Fruit fly (Drosophila melanogaster): ENCODE measurements around the gene CG34404.
A peak's percentile ranks its signal among the peaks of the same experiment; 100 is the strongest.

Gene CG34404

DNA sequence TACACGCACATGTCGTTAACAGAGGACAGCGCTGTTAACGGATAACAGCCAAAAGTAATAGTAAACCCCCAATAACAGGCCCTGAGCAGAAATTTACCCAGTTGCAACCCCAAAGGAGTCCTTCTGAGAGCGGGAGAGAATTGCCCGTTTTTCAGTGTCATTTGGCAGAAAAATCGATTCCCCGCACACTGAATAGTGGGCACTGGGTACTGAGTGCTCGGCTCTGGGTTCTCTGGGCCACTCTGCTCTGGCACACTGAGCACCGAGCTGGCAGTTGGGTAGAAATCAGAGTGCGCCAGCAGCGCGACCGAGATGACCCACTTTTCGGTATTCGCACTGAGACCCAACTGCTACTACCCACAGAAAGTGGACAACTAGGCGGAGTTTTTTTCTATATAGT lies 6.9 kb upstream of the CG34404 start, which contains the start of gene Rbp:
TSS of gene Rbp (plus strand) at position 239 of the 400 bp plus-strand sequence.
- TF ChIP-seq D1 (tag; optimal IDR thresholded peaks at IDR 0.05) = no peak
- TF ChIP-seq Snoo (tag; optimal IDR thresholded peaks at IDR 0.05) = no peak
- TF ChIP-seq CG14655 (GFP tag; optimal IDR thresholded peaks at IDR 0.05) = no peak
- no peak for TF ChIP-seq CG32121 (GFP tag; IDR thresholded peaks at IDR 0.05)
- TF ChIP-seq CG15710 (tag; optimal IDR thresholded peaks at IDR 0.05) = no peak
- no peak for TF ChIP-seq CG10348 (GFP tag; IDR thresholded peaks at IDR 0.05)
- no peak for TF ChIP-seq CG17806 (tag; optimal IDR thresholded peaks at IDR 0.05)
- TF ChIP-seq CG8159 (tag; optimal IDR thresholded peaks at IDR 0.05) = no peak

DNA sequence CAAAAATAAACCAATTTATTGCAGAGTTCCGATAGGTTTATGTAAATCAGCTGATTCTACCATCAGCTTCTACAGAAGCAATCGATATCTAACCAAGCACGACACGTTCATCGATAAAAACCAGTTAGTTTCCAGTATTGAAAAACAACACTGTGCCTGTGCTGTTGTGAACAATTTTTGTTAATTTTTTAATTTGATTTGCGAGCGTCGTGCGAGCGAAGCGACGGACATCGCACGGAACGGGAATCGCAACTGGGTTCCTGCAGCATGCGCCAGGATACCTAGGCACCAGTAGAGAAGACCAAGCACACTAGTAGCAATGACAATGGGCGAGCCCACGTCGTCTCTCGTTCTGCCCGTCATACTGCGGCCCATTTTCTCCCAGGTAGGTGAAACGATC lies 4.4 kb upstream of the CG34404 start, which contains the start of the genes Ccm3 and CG6136:
TSS of gene Ccm3 (plus strand) at position 125 of the 400 bp plus-strand sequence.
TSS of gene CG6136 (minus strand) at position 380 of the 400 bp plus-strand sequence.
- TF ChIP-seq Snoo (tag; optimal IDR thresholded peaks at IDR 0.05) (peak; percentile 10), CG32121 (GFP tag; IDR thresholded peaks at IDR 0.05) (0 out of 2 replicates have a peak, but pooled peaks have one; percentile 25), CG15710 (tag; optimal IDR thresholded peaks at IDR 0.05) (peak; percentile 13), gl (tag; optimal IDR thresholded peaks at IDR 0.05) (no peak), Ets98B (GFP tag; IDR thresholded peaks at IDR 0.05) (0 out of 2 replicates have a peak, but pooled peaks have one; percentile 10), CG4496 (GFP tag; IDR thresholded peaks at IDR 0.05) (peak; percentile 45; the same call in 1 of the 3 replicates)

DNA sequence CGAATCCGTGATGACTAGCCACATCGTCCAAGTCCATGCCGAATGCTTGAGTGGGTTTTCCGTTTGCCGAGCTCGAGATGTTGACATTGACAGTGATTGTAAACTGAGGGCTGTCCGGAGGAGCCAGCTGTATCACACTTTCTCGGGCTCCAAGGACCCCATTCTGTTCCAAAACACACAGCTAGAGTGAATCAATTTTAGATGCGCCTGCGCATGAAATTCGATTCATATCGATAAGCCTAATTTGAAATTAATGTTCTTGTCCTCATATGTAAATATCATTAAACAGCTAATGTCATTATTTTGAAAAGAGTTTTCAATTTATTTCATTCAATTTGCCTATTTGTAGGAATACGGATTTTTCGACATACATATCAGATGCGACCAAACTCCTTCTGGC lies 2.3 kb upstream of the CG34404 start, which contains the start of gene CG14868:
TSS of gene CG14868 (minus strand) at position 204 of the 400 bp plus-strand sequence.
- TF ChIP-seq Pif1B (GFP tag; optimal IDR thresholded peaks at IDR 0.05) (no peak), CG4496 (GFP tag; IDR thresholded peaks at IDR 0.05) (no peak), CG8159 (tag; optimal IDR thresholded peaks at IDR 0.05) (no peak), CG8301 (tag; optimal IDR thresholded peaks at IDR 0.05) (no peak), CG10348 (GFP tag; IDR thresholded peaks at IDR 0.05) (no peak), CG14655 (GFP tag; optimal IDR thresholded peaks at IDR 0.05) (no peak), rn (GFP tag; IDR thresholded peaks at IDR 0.05) (no peak), Ets98B (GFP tag; IDR thresholded peaks at IDR 0.05) (no peak), Pif1A (GFP tag; optimal IDR thresholded peaks at IDR 0.05) (no peak), CG13204 (GFP tag; optimal IDR thresholded peaks at IDR 0.05) (no peak)

DNA sequence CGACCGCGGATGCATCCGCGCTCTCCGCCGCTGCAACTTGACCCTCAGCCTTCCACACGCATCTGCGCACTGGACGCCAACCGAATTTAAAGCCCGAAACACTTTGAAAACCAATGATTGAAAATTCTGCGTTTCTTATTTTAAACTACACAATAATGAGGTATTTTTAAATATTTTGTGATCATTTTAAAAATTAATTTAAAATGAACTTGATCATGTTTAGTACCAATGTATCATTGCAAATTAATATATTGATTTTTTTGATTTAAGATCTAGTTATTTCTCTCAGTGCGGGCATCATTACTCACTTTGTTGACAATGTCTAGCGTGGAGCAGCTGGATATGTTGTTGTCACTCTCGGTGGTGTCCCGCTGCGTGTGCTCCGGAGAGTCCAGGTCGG lies 626 bp downstream of the CG34404 start:
- TF ChIP-seq CG4496 (GFP tag; IDR thresholded peaks at IDR 0.05) (peak; percentile 76; the same call in 2 of the 3 replicates), Ets98B (GFP tag; IDR thresholded peaks at IDR 0.05) (peak; percentile 41), CG9948 (tag; optimal IDR thresholded peaks at IDR 0.05) (peak; percentile 43), CG34367 (tag; optimal IDR thresholded peaks at IDR 0.05) (no peak), CG13204 (GFP tag; optimal IDR thresholded peaks at IDR 0.05) (no peak), CG15710 (tag; optimal IDR thresholded peaks at IDR 0.05) (peak; percentile 32), CG32121 (GFP tag; IDR thresholded peaks at IDR 0.05) (peak; percentile 62; the same call in 1 of the 2 replicates), CG8159 (tag; optimal IDR thresholded peaks at IDR 0.05) (no peak), CG14655 (GFP tag; optimal IDR thresholded peaks at IDR 0.05) (no peak), gl (tag; optimal IDR thresholded peaks at IDR 0.05) (no peak), CG12605 (GFP tag; IDR thresholded peaks at IDR 0.05) (peak; percentile 46; the same call in 1 of the 2 replicates), Snoo (tag; optimal IDR thresholded peaks at IDR 0.05) (peak; percentile 19), D1 (tag; optimal IDR thresholded peaks at IDR 0.05) (no peak), CG17806 (tag; optimal IDR thresholded peaks at IDR 0.05) (peak; percentile 55), CG10348 (GFP tag; IDR thresholded peaks at IDR 0.05) (no peak)

DNA sequence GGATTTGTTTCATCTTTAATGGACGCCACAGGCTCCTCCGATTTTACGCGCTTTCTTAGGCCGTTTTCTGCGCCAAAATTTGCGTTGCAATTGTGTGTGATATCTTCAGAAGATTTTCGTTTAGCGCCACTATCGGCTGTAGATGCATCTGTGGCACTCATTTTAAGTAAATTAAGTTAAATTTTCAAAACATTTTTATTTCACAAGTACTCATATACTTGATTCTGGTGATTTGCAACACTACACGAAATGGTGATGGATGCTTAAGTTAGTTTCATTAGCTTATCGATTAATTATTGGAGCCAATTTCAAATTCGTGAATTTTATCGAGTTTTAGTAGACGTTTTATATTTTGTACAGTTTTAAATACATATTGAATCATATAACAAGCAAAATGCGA lies 3.9 kb downstream of the CG34404 start, which contains the start of gene CG6171:
TSS of gene CG6171 (minus strand) at position 250 of the 400 bp plus-strand sequence.
- TF ChIP-seq Pif1A (GFP tag; optimal IDR thresholded peaks at IDR 0.05) = no peak
- TF ChIP-seq CG32121 (GFP tag; IDR thresholded peaks at IDR 0.05) = no peak
- no peak for TF ChIP-seq CG13204 (GFP tag; optimal IDR thresholded peaks at IDR 0.05)
- no peak for TF ChIP-seq CG17806 (tag; optimal IDR thresholded peaks at IDR 0.05)
- TF ChIP-seq Pif1B (GFP tag; optimal IDR thresholded peaks at IDR 0.05) = no peak
- TF ChIP-seq gl (tag; optimal IDR thresholded peaks at IDR 0.05) = no peak
- TF ChIP-seq CG8301 (tag; optimal IDR thresholded peaks at IDR 0.05) = no peak
- no peak for TF ChIP-seq CG9948 (tag; optimal IDR thresholded peaks at IDR 0.05)
- TF ChIP-seq CG12605 (GFP tag; IDR thresholded peaks at IDR 0.05) = no peak
- TF ChIP-seq D1 (tag; optimal IDR thresholded peaks at IDR 0.05) = no peak
- TF ChIP-seq CG34367 (tag; optimal IDR thresholded peaks at IDR 0.05) = no peak
- TF ChIP-seq CG14655 (GFP tag; optimal IDR thresholded peaks at IDR 0.05) = no peak
- no peak for TF ChIP-seq Snoo (tag; optimal IDR thresholded peaks at IDR 0.05)
- no peak for TF ChIP-seq rn (GFP tag; IDR thresholded peaks at IDR 0.05)
- no peak for TF ChIP-seq Ets98B (GFP tag; IDR thresholded peaks at IDR 0.05)
- TF ChIP-seq fd96Ca (GFP tag; IDR thresholded peaks at IDR 0.05) = no peak
- no peak for TF ChIP-seq EcR (GFP tag; optimal IDR thresholded peaks at IDR 0.05)
- TF ChIP-seq CG10348 (GFP tag; IDR thresholded peaks at IDR 0.05) = no peak
- TF ChIP-seq CG4496 (GFP tag; IDR thresholded peaks at IDR 0.05) = no peak

DNA sequence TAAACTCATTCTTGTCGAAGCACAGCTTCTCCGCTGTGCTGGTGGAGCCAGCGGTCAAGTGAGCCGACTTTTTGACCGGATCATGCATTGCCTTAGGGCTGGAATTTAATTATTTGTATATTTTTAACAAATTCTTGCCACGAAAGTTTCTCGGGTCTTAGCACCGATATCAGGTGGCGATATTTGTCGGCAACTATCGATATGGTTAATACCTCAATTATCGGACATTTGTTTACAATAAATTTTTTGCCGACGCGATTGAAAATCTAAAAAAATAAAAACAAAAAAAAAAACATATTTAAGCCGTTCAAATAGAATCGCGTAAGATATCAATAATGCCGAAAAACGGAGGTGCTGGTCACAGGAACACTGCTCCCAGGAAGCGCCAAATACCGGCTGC lies 6.0 kb downstream of the CG34404 start, which contains the start of the genes Cog2 and Trax:
TSS of gene Cog2 (minus strand) at position 168 of the 400 bp plus-strand sequence.
TSS of gene Trax (plus strand) at position 203 of the 400 bp plus-strand sequence.
- no peak for TF ChIP-seq CG14655 (GFP tag; optimal IDR thresholded peaks at IDR 0.05)
- TF ChIP-seq CG32121 (GFP tag; IDR thresholded peaks at IDR 0.05) = peak; percentile 19; the same call in 1 of the 2 replicates
- TF ChIP-seq gl (tag; optimal IDR thresholded peaks at IDR 0.05) = no peak
- no peak for TF ChIP-seq fd96Ca (GFP tag; IDR thresholded peaks at IDR 0.05)
- TF ChIP-seq CG4496 (GFP tag; IDR thresholded peaks at IDR 0.05) = no peak
